Fruit fly (Drosophila melanogaster): ENCODE measurements around the gene CG13875.

The CG13875 gene

dm6 chr3L:184251-184650 lies 4.5 kb downstream of the CG13875 start, which contains the start of the genes CG34140, Mkp and Mtch (continued):
- TF ChIP-seq CG9797 (GFP tag; optimal IDR thresholded peaks at IDR 0.05) (peak; percentile 84), Ptx1 (GFP tag; IDR thresholded peaks at IDR 0.05) (peak; percentile 84), az2 (GFP tag; optimal IDR thresholded peaks at IDR 0.05) (peak; percentile 88), YL-1 (GFP tag; optimal IDR thresholded peaks at IDR 0.05) (peak; percentile 98), hth (optimal IDR thresholded peaks at IDR 0.05) (no peak), br (optimal IDR thresholded peaks at IDR 0.05) (no peak), ap (GFP tag; IDR thresholded peaks at IDR 0.05) (peak; percentile 64; the same call in 1 of the 2 replicates), CG11085 (GFP tag; IDR thresholded peaks at IDR 0.05) (peak; percentile 65), odd (GFP tag; optimal IDR thresholded peaks at IDR 0.05) (no peak), lov (optimal IDR thresholded peaks at IDR 0.05) (no peak), lov (GFP tag; IDR thresholded peaks at IDR 0.05) (peak; percentile 65; the same call in 1 of the 3 replicates), CG12071 (GFP tag; optimal IDR thresholded peaks at IDR 0.05) (no peak), sr (GFP tag; IDR thresholded peaks at IDR 0.05) (0 out of 3 replicates have a peak, but pooled peaks have one; percentile 3), exex (tag; optimal IDR thresholded peaks at IDR 0.05) (no peak), H2.0 (GFP tag; IDR thresholded peaks at IDR 0.05) (peak; percentile 76), sc (optimal IDR thresholded peaks at IDR 0.05) (no peak), sc (GFP tag; optimal IDR thresholded peaks at IDR 0.05) (no peak), CG11456 (GFP tag; IDR thresholded peaks at IDR 0.05) (peak; percentile 82), pb (GFP tag; optimal IDR thresholded peaks at IDR 0.05) (peak; percentile 39), hb (GFP tag; IDR thresholded peaks at IDR 0.05; ENCODE audit: partially characterized antibody) (peak; percentile 82), sisA (GFP tag; IDR thresholded peaks at IDR 0.05) (peak; percentile 86), slou (GFP tag; optimal IDR thresholded peaks at IDR 0.05) (peak; percentile 79), corto (GFP tag; optimal IDR thresholded peaks at IDR 0.05) (peak; percentile 79), CG17385 (GFP tag; optimal IDR thresholded peaks at IDR 0.05) (peak; percentile 74), CG11696 (GFP tag; IDR thresholded peaks at IDR 0.05) (0 out of 2 replicates have a peak, but pooled peaks have one; percentile 39), CG14860 (GFP tag; IDR thresholded peaks at IDR 0.05; ENCODE audit: partially characterized antibody) (peak; percentile 89), maf-S (GFP tag; optimal IDR thresholded peaks at IDR 0.05) (peak; percentile 89), sob (GFP tag; IDR thresholded peaks at IDR 0.05) (peak; percentile 84), en (GFP tag; optimal IDR thresholded peaks at IDR 0.05) (peak; percentile 69), MTF-1 (GFP tag; optimal IDR thresholded peaks at IDR 0.05; ENCODE audit: borderline replicate concordance) (peak; percentile 26), CG8478 (optimal IDR thresholded peaks at IDR 0.05) (no peak), Doc3 (GFP tag; IDR thresholded peaks at IDR 0.05; ENCODE audit: partially characterized antibody) (peak; percentile 97), CG32767 (GFP tag; IDR thresholded peaks at IDR 0.05) (peak; percentile 89), CkIIα-i1 (GFP tag; IDR thresholded peaks at IDR 0.05) (no peak), Ets65A (GFP tag) (peak; percentile 99), CG14667 (GFP tag; IDR thresholded peaks at IDR 0.05) (peak; percentile 70), CG15601 (tag; optimal IDR thresholded peaks at IDR 0.05) (peak; percentile 79), CG6854 (GFP tag; optimal IDR thresholded peaks at IDR 0.05) (no peak), lab (GFP tag; optimal IDR thresholded peaks at IDR 0.05) (no peak), prd (optimal IDR thresholded peaks at IDR 0.05) (no peak), prd (GFP tag; IDR thresholded peaks at IDR 0.05) (peak; percentile 92), nau (GFP tag; optimal IDR thresholded peaks at IDR 0.05) (no peak), CG2875 (GFP tag; optimal IDR thresholded peaks at IDR 0.05) (no peak), dpn (GFP tag; optimal IDR thresholded peaks at IDR 0.05) (peak; percentile 91), sim (GFP tag; IDR thresholded peaks at IDR 0.05) (no peak), E2f1 (GFP tag; IDR thresholded peaks at IDR 0.05) (peak; percentile 77), Taf1 (GFP tag; IDR thresholded peaks at IDR 0.05) (peak; percentile 56; the same call in 1 of the 2 replicates), croc (GFP tag; conservative IDR thresholded peaks at IDR 0.05) (peak; percentile 59), Scr (GFP tag; IDR thresholded peaks at IDR 0.05; ENCODE audit: partially characterized antibody) (peak; percentile 98), gce (GFP tag; IDR thresholded peaks at IDR 0.05) (0 out of 3 replicates have a peak, but pooled peaks have one; percentile 7), fd96Cb (tag; optimal IDR thresholded peaks at IDR 0.05) (peak; percentile 69), gsb (GFP tag; IDR thresholded peaks at IDR 0.05) (0 out of 2 replicates have a peak, but pooled peaks have one; percentile 40), HLHmδ (GFP tag; optimal IDR thresholded peaks at IDR 0.05) (no peak)

Data from whole organism, embryonic.